Worm (Caenorhabditis elegans): ENCODE measurements around the gene F54B3.2.

- TF ChIP-seq him-1 (tag; optimal IDR thresholded peaks at IDR 0.05): no peak
- no peak for TF ChIP-seq W03F9.2 (tag; optimal IDR thresholded peaks at IDR 0.05)
Measured at ce11 chrII:10252048-10252447, 17.9 kb downstream of the F54B3.2 start.

Measured in whole organism, L4/young adult.